Fruit fly (Drosophila melanogaster) whole organism, wandering third instar larva: ENCODE measurements around the gene Argk2.

ENCODE experiments used
- Abd-B ChIP-seq: fragments of >200 bp; optimal IDR thresholded peaks from 2 replicates; lab custom pipeline; 2017; ENCODE audit warnings: missing biosample characterization, missing genetic modification characterization
- Mio ChIP-seq: sonication (Bioruptor generic); optimal IDR thresholded peaks from 2 replicates; lab custom pipeline; 2016; ENCODE audit warnings: missing biosample characterization, missing genetic modification characterization
- Myc ChIP-seq: fragments of >200 bp; optimal IDR thresholded peaks from 2 replicates; lab custom pipeline; 2017
- OdsH ChIP-seq: fragments of 200-800 bp; sonication (Bioruptor generic); optimal IDR thresholded peaks from 2 replicates; lab custom pipeline; 2016; ENCODE audit warnings: missing biosample characterization, mild to moderate bottlenecking, missing genetic modification characterization
- br ChIP-seq: fragments of 200-800 bp; sonication (Bioruptor generic); optimal IDR thresholded peaks from 2 replicates; lab custom pipeline; 2016; ENCODE audit warnings: missing biosample characterization, missing genetic modification characterization
- dl ChIP-seq, 2 experiments: fragments of 175-275, 200-275 bp in 1 of 2; fragments of 200-275 bp in 1 of 2; sonication (Bioruptor generic); optimal IDR thresholded peaks; lab custom pipeline; 2018; ENCODE audit warnings: mild to moderate bottlenecking in 2 of 2, missing biosample characterization in 2 of 2, missing genetic modification characterization in 2 of 2, moderate library complexity in 2 of 2; ENCODE audit not compliant: partially characterized antibody in 2 of 2, insufficient read depth in 1 of 2
- dmrt93B ChIP-seq: fragments of 200-800 bp; sonication (Bioruptor generic); optimal IDR thresholded peaks from 2 replicates; lab custom pipeline; 2018; ENCODE audit warnings: missing biosample characterization, mild to moderate bottlenecking, missing genetic modification characterization
- fru ChIP-seq: fragments of 200-800 bp; sonication (Bioruptor generic); optimal IDR thresholded peaks from 3 replicates; lab custom pipeline; 2016; ENCODE audit warnings: missing biosample characterization, mild to moderate bottlenecking, missing genetic modification characterization
- h ChIP-seq: fragments of 200-800 bp; sonication (Bioruptor generic); optimal IDR thresholded peaks from 3 replicates; lab custom pipeline; 2016; ENCODE audit warnings: missing biosample characterization, mild to moderate bottlenecking, missing genetic modification characterization
- pan ChIP-seq: fragments of >200 bp; optimal IDR thresholded peaks from 2 replicates; lab custom pipeline; 2017
- psq ChIP-seq: fragments of 200-800 bp; sonication (Bioruptor generic); optimal IDR thresholded peaks from 3 replicates; lab custom pipeline; 2017; ENCODE audit warnings: missing biosample characterization, mild to moderate bottlenecking, missing genetic modification characterization, moderate library complexity
- rgr ChIP-seq: fragments of 200-800 bp; sonication (Bioruptor generic); optimal IDR thresholded peaks from 3 replicates; lab custom pipeline; 2016; ENCODE audit warnings: missing biosample characterization, mild to moderate bottlenecking, missing genetic modification characterization

- TF ChIP-seq Myc (lab: Kevin White, UChicago) (no peak), fru (GFP tag; lab: Kevin White, UChicago) (no peak), Mio (GFP tag; lab: Kevin White, UChicago) (no peak), h (no peak), Abd-B (GFP tag; lab: Kevin White, UChicago) (no peak), dl (GFP tag; optimal IDR thresholded peaks at IDR 0.05; lab: Kevin White, UChicago; ENCODE audit: insufficient read depth in 1 of 2, partially characterized antibody in 2 of 2) (no peak), br (GFP tag; lab: Kevin White, UChicago) (no peak), rgr (GFP tag; lab: Kevin White, UChicago) (no peak), pan (no peak), OdsH (peak; percentile 9), psq (no peak), dmrt93B (GFP tag; lab: Kevin White, UChicago) (no peak)
Observed at dm6 chr3L:9072062-9072730, 25.0 kb downstream of the Argk2 start.
